Fruit fly (Drosophila melanogaster): ENCODE results near the gene CG6071.

Gene CG6071

dm6 chr3L:11626229-11626826, 19.5 kb downstream of the CG6071 start, which contains the start of gene PCID2 (continued):
- TF ChIP-seq hb (GFP tag; IDR thresholded peaks at IDR 0.05; ENCODE audit: partially characterized antibody) (peak; percentile 69), repo (GFP tag; optimal IDR thresholded peaks at IDR 0.05) (no peak), CG3281 (GFP tag; optimal IDR thresholded peaks at IDR 0.05) (no peak), Bgb (GFP tag; IDR thresholded peaks at IDR 0.05; ENCODE audit: partially characterized antibody) (peak; percentile 74), CG16813 (GFP tag; IDR thresholded peaks at IDR 0.05; ENCODE audit: partially characterized antibody) (peak; percentile 74), Lhr (GFP tag; optimal IDR thresholded peaks at IDR 0.05) (no peak), Dll (GFP tag; IDR thresholded peaks at IDR 0.05; ENCODE audit: partially characterized antibody) (peak; percentile 87), Six4 (GFP tag; optimal IDR thresholded peaks at IDR 0.05) (no peak), chinmo (GFP tag; IDR thresholded peaks at IDR 0.05; ENCODE audit: partially characterized antibody) (0 out of 4 replicates have a peak, but pooled peaks have one; percentile 71), Scr (GFP tag; IDR thresholded peaks at IDR 0.05; ENCODE audit: partially characterized antibody) (peak; percentile 83), mam (GFP tag; optimal IDR thresholded peaks at IDR 0.05) (no peak), C15 (GFP tag; IDR thresholded peaks at IDR 0.05) (no peak), CG2712 (tag; optimal IDR thresholded peaks at IDR 0.05) (no peak), CG11504 (tag; optimal IDR thresholded peaks at IDR 0.05) (no peak), CG5245 (GFP tag; optimal IDR thresholded peaks at IDR 0.05) (no peak), CG3726 (GFP tag; IDR thresholded peaks at IDR 0.05) (no peak), CG9609 (GFP tag; optimal IDR thresholded peaks at IDR 0.05) (no peak), rib (GFP tag; IDR thresholded peaks at IDR 0.05) (no peak), otp (GFP tag; IDR thresholded peaks at IDR 0.05) (no peak), phol (tag; optimal IDR thresholded peaks at IDR 0.05) (no peak), HLHmδ (GFP tag; optimal IDR thresholded peaks at IDR 0.05) (no peak), ken (GFP tag; IDR thresholded peaks at IDR 0.05) (no peak), odd (GFP tag; optimal IDR thresholded peaks at IDR 0.05) (no peak), Atf6 (GFP tag; IDR thresholded peaks at IDR 0.05) (no peak), row (GFP tag; IDR thresholded peaks at IDR 0.05) (peak; percentile 33; the same call in 1 of the 3 replicates), CG31224 (GFP tag; IDR thresholded peaks at IDR 0.05) (no peak), Sry-δ (GFP tag; optimal IDR thresholded peaks at IDR 0.05) (peak; percentile 77), sens (GFP tag) (peak; percentile 28), Adf1 (GFP tag; IDR thresholded peaks at IDR 0.05) (no peak), CG14710 (tag; optimal IDR thresholded peaks at IDR 0.05) (no peak), CG12659 (GFP tag; optimal IDR thresholded peaks at IDR 0.05) (no peak), CG12299 (tag; optimal IDR thresholded peaks at IDR 0.05) (no peak), CG6813 (GFP tag; optimal IDR thresholded peaks at IDR 0.05) (no peak), ase (GFP tag; IDR thresholded peaks at IDR 0.05) (no peak), CG10209 (GFP tag; optimal IDR thresholded peaks at IDR 0.05) (no peak), CG2129 (GFP tag; IDR thresholded peaks at IDR 0.05; ENCODE audit: partially characterized antibody) (peak; percentile 58), dysf (GFP tag; IDR thresholded peaks at IDR 0.05) (no peak), ems (GFP tag; optimal IDR thresholded peaks at IDR 0.05) (no peak), Dad (GFP tag; optimal IDR thresholded peaks at IDR 0.05) (no peak), CG8924 (tag; optimal IDR thresholded peaks at IDR 0.05) (no peak), CG10366 (GFP tag; IDR thresholded peaks at IDR 0.05) (no peak), Hmx (GFP tag; optimal IDR thresholded peaks at IDR 0.05) (no peak), CG13775 (GFP tag; optimal IDR thresholded peaks at IDR 0.05) (no peak), HLH4C (GFP tag; IDR thresholded peaks at IDR 0.05; ENCODE audit: partially characterized antibody) (peak; percentile 68; the same call in 1 of the 3 replicates), Aef1 (GFP tag; IDR thresholded peaks at IDR 0.05) (no peak), cad (GFP tag; optimal IDR thresholded peaks at IDR 0.05) (no peak), CG1647 (GFP tag; optimal IDR thresholded peaks at IDR 0.05) (no peak), cato (GFP tag; optimal IDR thresholded peaks at IDR 0.05; ENCODE audit: borderline replicate concordance) (no peak), MBD-R2 (GFP tag; IDR thresholded peaks at IDR 0.05) (peak; percentile 58), CG7963 (GFP tag; IDR thresholded peaks at IDR 0.05; ENCODE audit: partially characterized antibody) (peak; percentile 53; the same call in 1 of the 3 replicates)
